Worm (Caenorhabditis elegans) whole organism, L1 larva: Measurements from ENCODE around the gene plc-2.

Experiments
- C04F5.9 ChIP-seq: sonication (generic microtip); optimal IDR thresholded peaks from 2 replicates; lab custom pipeline; 2016; ENCODE audit warnings: missing genetic modification characterization, missing compliant biosample characterization
- C34B4.2 ChIP-seq: sonication (generic microtip); optimal IDR thresholded peaks from 2 replicates; lab custom pipeline; 2017; ENCODE audit warnings: mild to moderate bottlenecking, missing genetic modification characterization, missing compliant biosample characterization
- blmp-1 ChIP-seq: fragments of 150-350 bp; optimal IDR thresholded peaks from 2 replicates; lab custom pipeline; 2014; ENCODE audit warnings: missing biosample characterization, missing genetic modification characterization
- ceh-8 ChIP-seq: fragments of 200-800 bp; sonication (Bioruptor generic); optimal IDR thresholded peaks from 2 replicates; lab custom pipeline; 2018; ENCODE audit warnings: mild to moderate bottlenecking, missing genetic modification characterization, moderate library complexity, missing compliant biosample characterization
- ceh-90 ChIP-seq: sonication (generic microtip); optimal IDR thresholded peaks from 2 replicates; lab custom pipeline; 2016; ENCODE audit warnings: missing genetic modification characterization, missing compliant biosample characterization
- efl-1 ChIP-seq, 4 experiments: fragments of 150-350 bp; optimal IDR thresholded peaks in 3 of 4; peaks in 1 of 4; 1 replicate in 1 of 4; 2 replicates in 3 of 4; lab custom pipeline; 2014; ENCODE audit warnings: missing biosample characterization in 2 of 4, missing genetic modification characterization in 2 of 4, missing genetic modification reagents in 2 of 4
- elt-2 ChIP-seq: sonication (generic microtip); optimal IDR thresholded peaks from 2 replicates; lab custom pipeline; 2016; ENCODE audit warnings: missing genetic modification characterization, mild to moderate bottlenecking, inconsistent platforms, missing compliant biosample characterization, missing genetic modification reagents
- elt-3 ChIP-seq, 6 experiments: fragments of 150-350 bp in 1 of 6; sonication (generic microtip); optimal IDR thresholded peaks; 2 replicates each; lab custom pipeline; 2017 to 2018; ENCODE audit warnings: missing biosample characterization in 6 of 6, missing genetic modification characterization in 6 of 6, inconsistent platforms in 1 of 6
- fkh-4 ChIP-seq: sonication (generic microtip); optimal IDR thresholded peaks from 2 replicates; lab custom pipeline; 2016; ENCODE audit warnings: missing compliant biosample characterization, missing genetic modification characterization, borderline replicate concordance
- fos-1 ChIP-seq: fragments of 150-350 bp; optimal IDR thresholded peaks from 2 replicates; lab custom pipeline; 2014; ENCODE audit warnings: missing biosample characterization, missing genetic modification characterization
- hlh-4 ChIP-seq: sonication (generic microtip); optimal IDR thresholded peaks from 2 replicates; lab custom pipeline; 2016; ENCODE audit warnings: mild to moderate bottlenecking, missing genetic modification characterization, missing compliant biosample characterization
- irx-1 ChIP-seq: sonication (generic microtip); optimal IDR thresholded peaks from 2 replicates; lab custom pipeline; 2016; ENCODE audit warnings: missing genetic modification characterization, missing compliant biosample characterization
- lin-14 ChIP-seq: fragments of 200-800 bp; sonication (Bioruptor generic); optimal IDR thresholded peaks from 2 replicates; lab custom pipeline; 2018; ENCODE audit warnings: mild to moderate bottlenecking, missing genetic modification characterization, moderate library complexity, missing compliant biosample characterization
- lin-35 ChIP-seq, 2 experiments: fragments of 150-350 bp; optimal IDR thresholded peaks; 2 replicates each; lab custom pipeline; 2014; ENCODE audit warnings: missing biosample characterization in 2 of 2, missing genetic modification characterization in 2 of 2, missing genetic modification reagents in 2 of 2
- lin-39 ChIP-seq: fragments of 150-350 bp; optimal IDR thresholded peaks from 2 replicates; lab custom pipeline; 2014; ENCODE audit warnings: missing biosample characterization, missing genetic modification reagents, missing genetic modification characterization
- lir-3 ChIP-seq: sonication (generic microtip); optimal IDR thresholded peaks from 2 replicates; lab custom pipeline; 2016; ENCODE audit warnings: mild to moderate bottlenecking, missing genetic modification characterization, moderate library complexity, missing compliant biosample characterization; ENCODE audit not compliant: poor library complexity
- mab-9 ChIP-seq: fragments of 200-800 bp; sonication (Bioruptor generic); IDR thresholded peaks from 2 replicates; pipeline ENCODE4 v1.3.6; 2022; ENCODE audit warnings: missing genetic modification reagents, missing genetic modification characterization, missing compliant biosample characterization
- mef-2 ChIP-seq: fragments of 150-350 bp; optimal IDR thresholded peaks from 2 replicates; lab custom pipeline; 2014; ENCODE audit warnings: missing biosample characterization, missing genetic modification characterization
- mep-1 ChIP-seq: fragments of 150-350 bp; optimal IDR thresholded peaks from 2 replicates; lab custom pipeline; 2014; ENCODE audit warnings: missing biosample characterization, missing genetic modification characterization
- nhr-11 ChIP-seq: fragments of 150-350 bp; optimal IDR thresholded peaks from 2 replicates; lab custom pipeline; 2014; ENCODE audit warnings: missing biosample characterization, missing genetic modification characterization
- nhr-12 ChIP-seq: sonication (generic microtip); optimal IDR thresholded peaks from 2 replicates; lab custom pipeline; 2017; ENCODE audit warnings: missing biosample characterization, missing genetic modification characterization
- nhr-20 ChIP-seq: sonication (generic microtip); optimal IDR thresholded peaks from 2 replicates; lab custom pipeline; 2016; ENCODE audit warnings: mild to moderate bottlenecking, missing genetic modification characterization, missing compliant biosample characterization
- nhr-47 ChIP-seq: sonication (generic microtip); optimal IDR thresholded peaks from 2 replicates; lab custom pipeline; 2016; ENCODE audit warnings: mild to moderate bottlenecking, missing genetic modification characterization, moderate library complexity, missing compliant biosample characterization
- nhr-71 ChIP-seq: sonication (generic microtip); optimal IDR thresholded peaks from 2 replicates; lab custom pipeline; 2016; ENCODE audit warnings: mild to moderate bottlenecking, missing genetic modification characterization, moderate library complexity, missing compliant biosample characterization
- nhr-76 ChIP-seq: sonication (generic microtip); optimal IDR thresholded peaks from 2 replicates; lab custom pipeline; 2017; ENCODE audit warnings: missing biosample characterization, missing genetic modification characterization
- nhr-84 ChIP-seq: sonication (generic microtip); optimal IDR thresholded peaks from 2 replicates; lab custom pipeline; 2017; ENCODE audit warnings: missing biosample characterization, missing genetic modification characterization
- pag-3 ChIP-seq: sonication (generic microtip); optimal IDR thresholded peaks from 2 replicates; lab custom pipeline; 2017; ENCODE audit warnings: missing genetic modification characterization, mild to moderate bottlenecking, missing compliant biosample characterization, antibody characterized with exemption, borderline replicate concordance; ENCODE audit not compliant: insufficient read depth
- pqm-1 ChIP-seq: sonication (generic microtip); optimal IDR thresholded peaks from 3 replicates; lab custom pipeline; 2017; ENCODE audit warnings: missing biosample characterization, missing genetic modification characterization
- snpc-4 ChIP-seq: fragments of 150-350 bp; optimal IDR thresholded peaks from 2 replicates; lab custom pipeline; 2014; ENCODE audit warnings: missing biosample characterization, missing genetic modification characterization
- sup-37 ChIP-seq: fragments of 200-800 bp; sonication (Bioruptor generic); optimal IDR thresholded peaks from 2 replicates; lab custom pipeline; 2018; ENCODE audit warnings: mild to moderate bottlenecking, missing genetic modification characterization, missing compliant biosample characterization
- swsn-7 ChIP-seq: sonication (generic microtip); optimal IDR thresholded peaks from 2 replicates; lab custom pipeline; 2016; ENCODE audit warnings: missing genetic modification characterization, missing compliant biosample characterization
- tbx-2 ChIP-seq: sonication (generic microtip); optimal IDR thresholded peaks from 2 replicates; lab custom pipeline; 2016; ENCODE audit warnings: missing genetic modification characterization, missing compliant biosample characterization
- tlp-1 ChIP-seq: fragments of 150-350 bp; optimal IDR thresholded peaks from 2 replicates; lab custom pipeline; 2014; ENCODE audit warnings: missing biosample characterization, missing genetic modification characterization
- unc-130 ChIP-seq: fragments of 150-350 bp; optimal IDR thresholded peaks from 2 replicates; lab custom pipeline; 2017; ENCODE audit warnings: missing biosample characterization, missing genetic modification characterization, inconsistent platforms
- unc-62 ChIP-seq: fragments of 150-350 bp; optimal IDR thresholded peaks from 2 replicates; lab custom pipeline; 2014; ENCODE audit warnings: missing biosample characterization, missing genetic modification reagents, missing genetic modification characterization
- vab-15 ChIP-seq: sonication (generic microtip); optimal IDR thresholded peaks from 2 replicates; lab custom pipeline; 2017; ENCODE audit warnings: missing genotype, mild to moderate bottlenecking, missing genetic modification characterization, missing compliant biosample characterization
- xbp-1 ChIP-seq: sonication (generic microtip); optimal IDR thresholded peaks from 2 replicates; lab custom pipeline; 2016; ENCODE audit warnings: missing genetic modification characterization, missing compliant biosample characterization
- ztf-4 ChIP-seq: fragments of 150-350 bp; optimal IDR thresholded peaks from 2 replicates; lab custom pipeline; 2014; ENCODE audit warnings: missing biosample characterization, missing genetic modification characterization

The plc-2 gene

ce11 chrV:15230243-15230642 lies 37.9 kb downstream of the plc-2 start, which contains the start of gene srw-15:
TSS of gene srw-15 (plus strand) at chrV:15230543.
- TF ChIP-seq irx-1 (tag; lab: Kevin White, UChicago) (no peak), efl-1 (optimal IDR thresholded peaks at IDR 0.05; lab: Kevin White, UChicago) (no peak), efl-1 (GFP tag; optimal IDR thresholded peaks at IDR 0.05 in 1 of 2; lab: Kevin White, UChicago) (peak in 1 of 2 experiments; percentile 60)

ce11 chrV:15232200-15232599 lies 39.8 kb downstream of the plc-2 start, which contains the start of gene srw-13:
TSS of gene srw-13 (plus strand) at chrV:15232500.
- no peak for TF ChIP-seq nhr-47 (tag; lab: Kevin White, UChicago)
- TF ChIP-seq lin-14, result no peak
- no peak for TF ChIP-seq ceh-90 (tag; lab: Kevin White, UChicago)
- TF ChIP-seq ceh-8 (GFP tag; lab: Kevin White, UChicago), result no peak
- no peak for TF ChIP-seq tbx-2 (tag; lab: Kevin White, UChicago)

ce11 chrV:15235661-15236060 lies 43.3 kb downstream of the plc-2 start, which contains the start of gene nhr-164:
TSS of gene nhr-164 (minus strand) at chrV:15235761.
- TF ChIP-seq tlp-1 (tag; lab: Kevin White, UChicago) (no peak), elt-2 (tag; lab: Kevin White, UChicago) (no peak), nhr-84 (tag; lab: Kevin White, UChicago) (no peak), nhr-20 (tag; lab: Kevin White, UChicago) (no peak), ceh-90 (tag; lab: Kevin White, UChicago) (no peak), mab-9 (no peak), hlh-4 (tag; lab: Kevin White, UChicago) (no peak), nhr-12 (tag; lab: Kevin White, UChicago) (no peak), elt-3 (tag; optimal IDR thresholded peaks at IDR 0.05; lab: Kevin White, UChicago) (no peak), mef-2 (tag; lab: Kevin White, UChicago) (no peak), unc-62 (GFP tag; lab: Kevin White, UChicago) (no peak), lir-3 (tag; lab: Kevin White, UChicago) (no peak), swsn-7 (tag; lab: Kevin White, UChicago) (no peak), nhr-47 (tag; lab: Kevin White, UChicago) (no peak), xbp-1 (tag; lab: Kevin White, UChicago) (no peak)

ce11 chrV:15238552-15238951 lies 46.2 kb downstream of the plc-2 start, which contains the start of gene srw-12:
TSS of gene srw-12 (minus strand) at chrV:15238652.
- TF ChIP-seq lin-35 (GFP tag; optimal IDR thresholded peaks at IDR 0.05; lab: Kevin White, UChicago), result no peak
- TF ChIP-seq nhr-47 (tag; lab: Kevin White, UChicago), result no peak
- no peak for TF ChIP-seq sup-37 (GFP tag; lab: Kevin White, UChicago)
- TF ChIP-seq elt-2 (tag; lab: Kevin White, UChicago), result no peak
- TF ChIP-seq fos-1 (tag; lab: Kevin White, UChicago), result no peak
- TF ChIP-seq lin-39 (tag; lab: Kevin White, UChicago), result no peak
- TF ChIP-seq snpc-4 (tag; lab: Kevin White, UChicago), result no peak
- TF ChIP-seq fkh-4, result no peak
- TF ChIP-seq elt-3 (tag; optimal IDR thresholded peaks at IDR 0.05; lab: Kevin White, UChicago), result no peak

- no peak for TF ChIP-seq ztf-4 (tag; lab: Kevin White, UChicago)
- no peak for TF ChIP-seq unc-130 (tag; lab: Kevin White, UChicago)
- TF ChIP-seq mab-9, result no peak
- no peak for TF ChIP-seq vab-15 (tag; lab: Kevin White, UChicago)
- no peak for TF ChIP-seq mep-1 (tag; lab: Kevin White, UChicago)
- no peak for TF ChIP-seq lin-35 (GFP tag; optimal IDR thresholded peaks at IDR 0.05; lab: Kevin White, UChicago)
- no peak for TF ChIP-seq nhr-11 (tag; lab: Kevin White, UChicago)
- TF ChIP-seq ceh-90 (tag; lab: Kevin White, UChicago), result no peak
- no peak for TF ChIP-seq C04F5.9 (tag; lab: Kevin White, UChicago)
- TF ChIP-seq pqm-1, result no peak
- no peak for TF ChIP-seq tlp-1 (tag; lab: Kevin White, UChicago)
- TF ChIP-seq nhr-71 (tag; lab: Kevin White, UChicago), result no peak
- TF ChIP-seq pag-3 (tag; lab: Kevin White, UChicago), result no peak
- no peak for TF ChIP-seq C34B4.2 (tag; lab: Kevin White, UChicago)
- no peak for TF ChIP-seq ceh-8 (GFP tag; lab: Kevin White, UChicago)
- TF ChIP-seq nhr-76 (tag; lab: Kevin White, UChicago), result no peak
- no peak for TF ChIP-seq blmp-1 (tag; lab: Kevin White, UChicago)
Measured at ce11 chrV:15240215-15240614, 47.8 kb downstream of the plc-2 start, which contains the start of gene srw-11. TSS of gene srw-11 (minus strand) at chrV:15240315.
